Worm (Caenorhabditis elegans): ENCODE measurements around the gene F10A3.17.

F10A3.17 gene

ce11 chrV:16158391-16158790, 1.1 kb downstream of the F10A3.17 start, which contains the start of gene str-99:
str-99 (minus strand) TSS chrV:16158491.
- TF ChIP-seq gmeb-2 (tag; optimal IDR thresholded peaks at IDR 0.05) (no peak), Y22D7AL.16 (tag; optimal IDR thresholded peaks at IDR 0.05) (no peak), hlh-8 (tag; optimal IDR thresholded peaks at IDR 0.05) (no peak), madf-2 (tag; optimal IDR thresholded peaks at IDR 0.05) (no peak), ceh-2 (tag; optimal IDR thresholded peaks at IDR 0.05) (no peak), ttx-3 (tag; optimal IDR thresholded peaks at IDR 0.05) (no peak), F13H6.1 (tag; optimal IDR thresholded peaks at IDR 0.05) (no peak), ceh-34 (tag; optimal IDR thresholded peaks at IDR 0.05) (no peak), T23F11.4 (GFP tag; optimal IDR thresholded peaks at IDR 0.05) (no peak), C08G9.2 (tag; optimal IDR thresholded peaks at IDR 0.05) (no peak), pha-2 (tag; optimal IDR thresholded peaks at IDR 0.05) (no peak), hlh-6 (tag; optimal IDR thresholded peaks at IDR 0.05) (no peak), nfya-1 (tag; optimal IDR thresholded peaks at IDR 0.05) (no peak), pros-1 (tag; optimal IDR thresholded peaks at IDR 0.05) (no peak), fax-1 (tag; optimal IDR thresholded peaks at IDR 0.05) (no peak), mec-3 (tag; optimal IDR thresholded peaks at IDR 0.05; ENCODE audit: borderline replicate concordance) (no peak)

DNA sequence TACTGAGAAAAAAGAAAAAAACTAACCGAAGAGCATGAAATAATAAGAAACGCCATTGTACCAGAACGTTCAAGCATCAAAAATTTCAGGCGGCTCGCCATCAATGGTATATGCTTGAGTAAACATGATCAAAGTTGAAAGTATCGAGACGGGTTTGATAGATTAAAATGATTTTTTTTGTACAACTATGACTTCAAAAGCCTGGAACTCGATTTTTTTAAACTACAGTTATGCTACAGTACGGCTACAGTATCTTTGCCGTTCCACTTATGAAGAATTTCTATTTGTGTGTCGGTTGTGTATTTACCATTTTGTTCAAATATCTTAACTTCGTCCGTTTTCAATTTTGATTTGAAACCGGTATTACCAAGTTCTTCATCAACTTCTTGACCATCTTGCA, 4.4 kb downstream of the F10A3.17 start, which contains the start of gene str-97:
TSS of gene str-97 (minus strand) at position 101 of the 400 bp plus-strand sequence.
- TF ChIP-seq ttx-3 (tag; optimal IDR thresholded peaks at IDR 0.05) (no peak), dve-1 (tag; optimal IDR thresholded peaks at IDR 0.05) (no peak), hlh-30 (tag; optimal IDR thresholded peaks at IDR 0.05; ENCODE audit: insufficient read depth) (no peak), hlh-15 (tag; optimal IDR thresholded peaks at IDR 0.05) (no peak), nhr-11 (tag; optimal IDR thresholded peaks at IDR 0.05) (no peak), elt-4 (tag; optimal IDR thresholded peaks at IDR 0.05) (no peak), ceh-18 (tag; optimal IDR thresholded peaks at IDR 0.05) (no peak), Y22D7AL.16 (tag; optimal IDR thresholded peaks at IDR 0.05) (no peak), pag-3 (tag; optimal IDR thresholded peaks at IDR 0.05; ENCODE audit: borderline replicate concordance) (no peak), hlh-13 (GFP tag; optimal IDR thresholded peaks at IDR 0.05) (no peak), pha-4 (tag; optimal IDR thresholded peaks at IDR 0.05) (no peak), gmeb-2 (tag; optimal IDR thresholded peaks at IDR 0.05) (no peak), ahr-1 (tag; optimal IDR thresholded peaks at IDR 0.05) (no peak), sox-4 (tag; optimal IDR thresholded peaks at IDR 0.05) (no peak), K09A11.1 (tag; optimal IDR thresholded peaks at IDR 0.05; ENCODE audit: insufficient read depth) (no peak)

DNA sequence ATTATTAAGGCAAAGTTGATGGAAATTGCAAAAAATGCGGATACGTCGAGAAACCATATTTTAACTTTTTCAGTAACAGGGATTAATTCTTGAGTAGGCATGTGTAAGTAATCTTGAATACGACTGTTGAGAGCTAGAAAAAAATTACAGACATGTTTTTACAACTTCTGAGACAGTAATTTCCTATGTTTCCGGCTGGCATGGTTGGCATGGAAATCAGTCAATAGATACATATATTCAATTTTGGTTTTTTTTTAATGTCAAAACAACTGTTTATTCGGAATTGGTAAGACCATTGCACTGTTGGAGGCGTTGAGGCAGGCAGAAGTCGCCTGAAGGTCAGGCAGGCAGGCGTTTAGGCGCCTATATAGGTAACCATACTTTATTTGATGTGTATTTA, 6.1 kb downstream of the F10A3.17 start, which contains the start of gene str-254:
TSS of gene str-254 (minus strand) at position 101 of the 400 bp plus-strand sequence.
- TF ChIP-seq tbx-2 (tag; optimal IDR thresholded peaks at IDR 0.05), result no peak
- no peak for TF ChIP-seq ceh-2 (tag; optimal IDR thresholded peaks at IDR 0.05)
- TF ChIP-seq C08G9.2 (tag; optimal IDR thresholded peaks at IDR 0.05), result no peak
- TF ChIP-seq pha-4 (tag; optimal IDR thresholded peaks at IDR 0.05), result no peak
- no peak for TF ChIP-seq hlh-8 (tag; optimal IDR thresholded peaks at IDR 0.05)
- TF ChIP-seq mec-3 (tag; optimal IDR thresholded peaks at IDR 0.05; ENCODE audit: borderline replicate concordance), result no peak
- no peak for TF ChIP-seq ceh-34 (tag; optimal IDR thresholded peaks at IDR 0.05)
- TF ChIP-seq pqm-1 (tag; optimal IDR thresholded peaks at IDR 0.05), result no peak
- TF ChIP-seq elt-4 (tag; optimal IDR thresholded peaks at IDR 0.05), result no peak
- no peak for TF ChIP-seq pag-3 (tag; optimal IDR thresholded peaks at IDR 0.05; ENCODE audit: borderline replicate concordance)
- no peak for TF ChIP-seq fkh-6 (tag; optimal IDR thresholded peaks at IDR 0.05)
- no peak for TF ChIP-seq hlh-13 (GFP tag; optimal IDR thresholded peaks at IDR 0.05)
- TF ChIP-seq ceh-19 (GFP tag; optimal IDR thresholded peaks at IDR 0.05), result no peak
- TF ChIP-seq ceh-22 (tag; optimal IDR thresholded peaks at IDR 0.05), result no peak

ce11 chrV:16148805-16149204, 10.7 kb downstream of the F10A3.17 start, which contains the start of gene F10A3.4:
F10A3.4 (plus strand) TSS chrV:16149105.
- no peak for TF ChIP-seq zip-5 (tag; optimal IDR thresholded peaks at IDR 0.05)
- TF ChIP-seq hlh-8 (tag; optimal IDR thresholded peaks at IDR 0.05), result no peak
- TF ChIP-seq pax-1 (tag; optimal IDR thresholded peaks at IDR 0.05), result no peak
- TF ChIP-seq unc-55 (GFP tag; optimal IDR thresholded peaks at IDR 0.05), result no peak
- no peak for TF ChIP-seq elt-2 (tag; optimal IDR thresholded peaks at IDR 0.05)
- TF ChIP-seq pat-9 (tag; optimal IDR thresholded peaks at IDR 0.05), result no peak
- no peak for TF ChIP-seq nfya-1 (tag; optimal IDR thresholded peaks at IDR 0.05)
- no peak for TF ChIP-seq pha-4 (tag; optimal IDR thresholded peaks at IDR 0.05)
- TF ChIP-seq madf-2 (tag; optimal IDR thresholded peaks at IDR 0.05), result no peak
- no peak for TF ChIP-seq ceh-14 (tag; optimal IDR thresholded peaks at IDR 0.05)
- no peak for TF ChIP-seq tbx-2 (tag; optimal IDR thresholded peaks at IDR 0.05)
- TF ChIP-seq hlh-15 (tag; optimal IDR thresholded peaks at IDR 0.05), result no peak
- TF ChIP-seq ceh-48 (tag; optimal IDR thresholded peaks at IDR 0.05), result no peak
- no peak for TF ChIP-seq che-1 (tag; optimal IDR thresholded peaks at IDR 0.05)

All from whole organism, late embryonic.